Fruit fly (Drosophila melanogaster): ENCODE results near the gene CG14132.
A peak's percentile ranks its signal among the peaks of the same experiment; 100 is the strongest.

dm6 chr3L:11715187-11715586 is at the start of gene CG14132:
- TF ChIP-seq N (GFP tag; optimal IDR thresholded peaks at IDR 0.05) (no peak), usp (GFP tag; optimal IDR thresholded peaks at IDR 0.05) (no peak), br (GFP tag; optimal IDR thresholded peaks at IDR 0.05) (no peak), sv (GFP tag; optimal IDR thresholded peaks at IDR 0.05) (no peak), CG9705 (GFP tag; optimal IDR thresholded peaks at IDR 0.05) (no peak), fru (GFP tag; optimal IDR thresholded peaks at IDR 0.05) (peak; percentile 2), rgr (GFP tag; optimal IDR thresholded peaks at IDR 0.05) (no peak), lola (GFP tag; optimal IDR thresholded peaks at IDR 0.05) (no peak), CrebA (GFP tag; optimal IDR thresholded peaks at IDR 0.05; ENCODE audit: borderline replicate concordance) (no peak), Dfd (GFP tag; optimal IDR thresholded peaks at IDR 0.05) (no peak), psq (GFP tag; optimal IDR thresholded peaks at IDR 0.05) (no peak), foxo (GFP tag; optimal IDR thresholded peaks at IDR 0.05) (no peak)

All from whole organism, wandering third instar larva.